Worm (Caenorhabditis elegans) whole organism, L2 larva: ENCODE measurements around the gene sgnh-1.

Source experiments
- F13H6.1 ChIP-seq: sonication (generic microtip); optimal IDR thresholded peaks from 2 replicates; lab custom pipeline; 2016; ENCODE audit warnings: missing genetic modification characterization, missing compliant biosample characterization
- ama-1 ChIP-seq: fragments of 150-350 bp; optimal IDR thresholded peaks from 2 replicates; lab custom pipeline; 2018; ENCODE audit warnings: inconsistent platforms
- lin-39 ChIP-seq: fragments of 150-350 bp; optimal IDR thresholded peaks from 2 replicates; lab custom pipeline; 2014; ENCODE audit warnings: missing biosample characterization, missing genetic modification reagents, missing genetic modification characterization
- nhr-12 ChIP-seq: fragments of 150-350 bp; optimal IDR thresholded peaks from 2 replicates; lab custom pipeline; 2014; ENCODE audit warnings: missing biosample characterization, missing genetic modification characterization
- snpc-4 ChIP-seq: fragments of 150-350 bp; optimal IDR thresholded peaks from 2 replicates; lab custom pipeline; 2014; ENCODE audit warnings: missing biosample characterization, missing genetic modification characterization
- unc-39 ChIP-seq: fragments of 150-350 bp; optimal IDR thresholded peaks from 2 replicates; lab custom pipeline; 2014; ENCODE audit warnings: missing biosample characterization, missing genetic modification characterization
- ztf-1 ChIP-seq: fragments of 200-800 bp; sonication (Bioruptor generic); conservative IDR thresholded peaks from 2 replicates; pipeline ENCODE4 v1.3.6; 2022; ENCODE audit warnings: missing genetic modification characterization, missing compliant biosample characterization
- ztf-11 ChIP-seq: sonication (generic microtip); optimal IDR thresholded peaks from 2 replicates; lab custom pipeline; 2017; ENCODE audit warnings: missing biosample characterization, missing genetic modification characterization

DNA sequence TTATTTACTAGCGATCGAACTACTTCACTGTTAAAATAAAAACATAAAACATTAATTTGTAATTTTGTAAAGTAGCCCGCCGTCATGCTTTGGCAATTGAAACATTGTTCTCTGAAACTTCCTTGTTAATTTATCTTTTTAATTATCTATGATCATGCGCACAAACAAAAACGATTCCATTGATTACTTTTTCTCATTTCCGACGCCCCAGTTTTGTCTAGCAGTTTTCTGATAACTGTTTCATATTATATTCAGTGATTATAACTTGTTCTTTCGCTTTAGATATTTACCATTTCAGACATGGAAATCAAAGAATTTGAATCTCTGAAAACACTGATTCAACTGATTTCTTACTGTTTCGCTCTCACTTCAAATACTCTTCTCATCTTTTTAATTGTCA is 12.6 kb upstream of the sgnh-1 start, which contains the start of gene str-170:
- TF ChIP-seq snpc-4 (tag; lab: Kevin White, UChicago) (no peak), ztf-1 (no peak), ama-1 (lab: Kevin White, UChicago) (no peak), F13H6.1 (tag; lab: Kevin White, UChicago) (no peak), ztf-11 (tag; lab: Kevin White, UChicago) (no peak), lin-39 (tag; lab: Kevin White, UChicago) (no peak), unc-39 (tag; lab: Kevin White, UChicago) (no peak), nhr-12 (tag; lab: Kevin White, UChicago) (no peak)
